Worm (Caenorhabditis elegans) whole organism, L4 larva: ENCODE measurements around the gene F20G2.2.

ENCODE experiments used
- F10B5.3 ChIP-seq: sonication (generic microtip); optimal IDR thresholded peaks from 2 replicates; lab custom pipeline; 2016; ENCODE audit warnings: mild to moderate bottlenecking, missing genetic modification characterization, missing compliant biosample characterization
- F26F4.8 ChIP-seq: fragments of 200-800 bp; sonication (Bioruptor generic); conservative IDR thresholded peaks from 2 replicates; pipeline ENCODE4 v1.3.6; 2022; ENCODE audit warnings: missing genetic modification characterization, missing compliant biosample characterization
- T26A8.4 ChIP-seq: fragments of 200-800 bp; sonication (Bioruptor generic); IDR thresholded peaks from 2 replicates; pipeline ENCODE4 v1.3.6; 2022; ENCODE audit warnings: missing genetic modification characterization, missing compliant biosample characterization
- Y105C5A.15 ChIP-seq: fragments of 200-800 bp; sonication (Bioruptor generic); IDR thresholded peaks from 2 replicates; pipeline ENCODE4 v1.3.6; 2022; ENCODE audit warnings: missing genetic modification characterization, missing compliant biosample characterization
- Y48G9A.11 ChIP-seq: fragments of 200-800 bp; sonication (Bioruptor generic); IDR thresholded peaks from 2 replicates; pipeline ENCODE4 v1.3.6; 2022; ENCODE audit warnings: missing genetic modification reagents, missing genetic modification characterization, missing compliant biosample characterization
- ama-1 ChIP-seq: fragments of 150-350 bp; optimal IDR thresholded peaks from 2 replicates; lab custom pipeline; 2014; ENCODE audit warnings: inconsistent platforms, mixed read lengths
- arid-1 ChIP-seq: fragments of 200-800 bp; sonication (Bioruptor generic); conservative IDR thresholded peaks from 2 replicates; pipeline ENCODE4 v1.3.6; 2022; ENCODE audit warnings: missing genetic modification reagents, missing genetic modification characterization, missing compliant biosample characterization
- ceh-32 ChIP-seq: sonication (generic microtip); optimal IDR thresholded peaks from 2 replicates; lab custom pipeline; 2016; ENCODE audit warnings: mild to moderate bottlenecking, missing genetic modification characterization, missing compliant biosample characterization; ENCODE audit not compliant: poor library complexity
- ceh-82 ChIP-seq: sonication (generic microtip); optimal IDR thresholded peaks from 2 replicates; lab custom pipeline; 2017; ENCODE audit warnings: missing biosample characterization, missing genetic modification characterization
- daf-16 ChIP-seq, 3 experiments: sonication (generic microtip); optimal IDR thresholded peaks; 2 replicates each; lab custom pipeline; 2016 to 2017; ENCODE audit warnings: missing genetic modification characterization in 3 of 3, missing genetic modification reagents in 3 of 3, mild to moderate bottlenecking in 2 of 3, missing compliant biosample characterization in 2 of 3, missing biosample characterization in 1 of 3, moderate library complexity in 1 of 3
- daf-8 ChIP-seq: fragments of 200-800 bp; sonication (Bioruptor generic); IDR thresholded peaks from 2 replicates; pipeline ENCODE4 v1.3.6; 2022; ENCODE audit warnings: missing genetic modification characterization, missing compliant biosample characterization
- dmd-6 ChIP-seq: fragments of 200-800 bp; sonication (Bioruptor generic); IDR thresholded peaks from 2 replicates; pipeline ENCODE4 v1.3.6; 2022; ENCODE audit warnings: missing genetic modification reagents, missing genetic modification characterization, missing compliant biosample characterization
- dmd-9 ChIP-seq: fragments of 200-800 bp; sonication (Bioruptor generic); IDR thresholded peaks from 2 replicates; pipeline ENCODE4 v1.3.6; 2022; ENCODE audit warnings: missing genetic modification reagents, missing genetic modification characterization, missing compliant biosample characterization
- dpl-1 ChIP-seq: fragments of 150-350 bp; optimal IDR thresholded peaks from 2 replicates; lab custom pipeline; 2014; ENCODE audit warnings: missing biosample characterization, missing genetic modification reagents, missing genetic modification characterization
- dve-1 ChIP-seq: sonication (generic microtip); optimal IDR thresholded peaks from 2 replicates; lab custom pipeline; 2017; ENCODE audit warnings: antibody characterized with exemption, mild to moderate bottlenecking, missing genetic modification characterization, missing compliant biosample characterization; ENCODE audit not compliant: insufficient read depth
- egl-43 ChIP-seq: fragments of 200-800 bp; sonication (Bioruptor generic); IDR thresholded peaks from 2 replicates; pipeline ENCODE4 v1.3.6; 2022; ENCODE audit warnings: missing genetic modification reagents, missing genetic modification characterization, missing compliant biosample characterization
- fkh-10 ChIP-seq: fragments of 150-350 bp; optimal IDR thresholded peaks from 2 replicates; lab custom pipeline; 2014; ENCODE audit warnings: missing biosample characterization, missing genetic modification reagents, missing genetic modification characterization
- hlh-11 ChIP-seq: fragments of 200-800 bp; sonication (Bioruptor generic); optimal IDR thresholded peaks from 2 replicates; lab custom pipeline; 2018; ENCODE audit warnings: mild to moderate bottlenecking, missing genetic modification characterization, missing compliant biosample characterization
- hlh-30 ChIP-seq: sonication (generic microtip); optimal IDR thresholded peaks from 2 replicates; lab custom pipeline; 2017; ENCODE audit warnings: antibody characterized with exemption, mild to moderate bottlenecking, missing genetic modification characterization, missing compliant biosample characterization; ENCODE audit not compliant: insufficient read depth
- hmg-1.1 ChIP-seq: fragments of 200-800 bp; sonication (Bioruptor generic); IDR thresholded peaks from 2 replicates; pipeline ENCODE4 v1.3.6; 2022; ENCODE audit warnings: missing genetic modification reagents, missing genetic modification characterization, missing compliant biosample characterization
- jun-1 ChIP-seq: fragments of 150-350 bp; optimal IDR thresholded peaks from 2 replicates; lab custom pipeline; 2014; ENCODE audit warnings: missing biosample characterization, missing genetic modification reagents, missing genetic modification characterization
- lim-7 ChIP-seq: fragments of 200-800 bp; sonication (Bioruptor generic); IDR thresholded peaks from 2 replicates; pipeline ENCODE4 v1.3.6; 2022; ENCODE audit warnings: missing genetic modification characterization, missing compliant biosample characterization
- lin-38 ChIP-seq: fragments of 200-800 bp; sonication (Bioruptor generic); IDR thresholded peaks from 2 replicates; pipeline ENCODE4 v1.3.6; 2022; ENCODE audit warnings: missing genetic modification reagents, missing genetic modification characterization, missing compliant biosample characterization
- lir-3 ChIP-seq: sonication (generic microtip); optimal IDR thresholded peaks from 2 replicates; lab custom pipeline; 2016; ENCODE audit warnings: mild to moderate bottlenecking, missing genetic modification characterization, missing compliant biosample characterization
- madf-5 ChIP-seq, 2 experiments: fragments of 200-800 bp; sonication (Bioruptor generic); IDR thresholded peaks; 2 replicates each; pipeline ENCODE4 v1.3.6; 2022; ENCODE audit warnings: missing compliant biosample characterization in 2 of 2, missing genetic modification characterization in 2 of 2
- mdl-1 ChIP-seq, 2 experiments: fragments of 150-350 bp in 1 of 2; sonication (generic microtip) in 1 of 2; optimal IDR thresholded peaks; 2 replicates each; lab custom pipeline; 2014 to 2017; ENCODE audit warnings: missing biosample characterization in 2 of 2, missing genetic modification characterization in 2 of 2
- mdt-29 ChIP-seq: fragments of 200-800 bp; sonication (Bioruptor generic); IDR thresholded peaks from 2 replicates; pipeline ENCODE4 v1.3.6; 2022; ENCODE audit warnings: missing genetic modification reagents, missing genetic modification characterization, missing compliant biosample characterization
- mep-1 ChIP-seq: fragments of 150-350 bp; sonication (generic microtip); optimal IDR thresholded peaks from 3 replicates; lab custom pipeline; 2014; ENCODE audit warnings: missing biosample characterization, missing genetic modification characterization
- nhr-11 ChIP-seq: fragments of 150-350 bp; optimal IDR thresholded peaks from 2 replicates; lab custom pipeline; 2014; ENCODE audit warnings: missing biosample characterization, missing genetic modification characterization
- nhr-28 ChIP-seq: fragments of 150-350 bp; optimal IDR thresholded peaks from 2 replicates; lab custom pipeline; 2014; ENCODE audit warnings: missing biosample characterization, missing genetic modification characterization
- nhr-42 ChIP-seq: fragments of 200-800 bp; sonication (Bioruptor generic); IDR thresholded peaks from 2 replicates; pipeline ENCODE4 v1.3.6; 2022; ENCODE audit warnings: missing genetic modification characterization, missing compliant biosample characterization
- nhr-6 ChIP-seq: fragments of 150-350 bp; optimal IDR thresholded peaks from 2 replicates; lab custom pipeline; 2014; ENCODE audit warnings: missing biosample characterization, missing genetic modification characterization
- nhr-77 ChIP-seq: fragments of 150-350 bp; optimal IDR thresholded peaks from 2 replicates; lab custom pipeline; 2014; ENCODE audit warnings: missing biosample characterization, missing genetic modification characterization
- php-3 ChIP-seq: fragments of 200-800 bp; sonication (Bioruptor generic); IDR thresholded peaks from 2 replicates; pipeline ENCODE4 v1.3.6; 2022; ENCODE audit warnings: missing genetic modification reagents, missing genetic modification characterization, missing compliant biosample characterization
- saeg-2 ChIP-seq: fragments of 200-800 bp; sonication (Bioruptor generic); IDR thresholded peaks from 2 replicates; pipeline ENCODE4 v1.3.6; 2022; ENCODE audit warnings: missing genetic modification reagents, missing genetic modification characterization, missing compliant biosample characterization
- set-16 ChIP-seq: fragments of 200-800 bp; sonication (Bioruptor generic); IDR thresholded peaks from 2 replicates; pipeline ENCODE4 v1.3.6; 2022; ENCODE audit warnings: missing genetic modification reagents, missing genetic modification characterization, missing compliant biosample characterization
- snpc-1.2 ChIP-seq: fragments of 200-800 bp; sonication (Bioruptor generic); IDR thresholded peaks from 2 replicates; pipeline ENCODE4 v1.3.6; 2022; ENCODE audit warnings: missing genetic modification reagents, missing genetic modification characterization, missing compliant biosample characterization
- spr-3 ChIP-seq: fragments of 200-800 bp; sonication (Bioruptor generic); optimal IDR thresholded peaks from 2 replicates; lab custom pipeline; 2018; ENCODE audit warnings: mild to moderate bottlenecking, missing genetic modification characterization, missing compliant biosample characterization
- unc-62 ChIP-seq, 3 experiments: fragments of 150-350 bp in 1 of 3; sonication (generic microtip); optimal IDR thresholded peaks in 2 of 3; peaks in 1 of 3; 1 replicate in 1 of 3; 2 replicates in 2 of 3; lab custom pipeline; 2014 to 2017; ENCODE audit warnings: missing biosample characterization in 3 of 3, missing genetic modification characterization in 3 of 3, missing genetic modification reagents in 3 of 3, missing genotype in 1 of 3
- vab-7 ChIP-seq: fragments of 200-800 bp; sonication (Bioruptor generic); IDR thresholded peaks from 2 replicates; pipeline ENCODE4 v1.3.6; 2022; ENCODE audit warnings: missing genetic modification reagents, missing genetic modification characterization, missing compliant biosample characterization
- zag-1 ChIP-seq: fragments of 150-350 bp; optimal IDR thresholded peaks from 2 replicates; lab custom pipeline; 2014; ENCODE audit warnings: missing biosample characterization, missing genetic modification characterization
- zfp-3 ChIP-seq: fragments of 200-800 bp; sonication (Bioruptor generic); conservative IDR thresholded peaks from 2 replicates; pipeline ENCODE4 v1.3.6; 2022; ENCODE audit warnings: missing genetic modification reagents, missing genetic modification characterization, missing compliant biosample characterization

Gene F20G2.2

DNA sequence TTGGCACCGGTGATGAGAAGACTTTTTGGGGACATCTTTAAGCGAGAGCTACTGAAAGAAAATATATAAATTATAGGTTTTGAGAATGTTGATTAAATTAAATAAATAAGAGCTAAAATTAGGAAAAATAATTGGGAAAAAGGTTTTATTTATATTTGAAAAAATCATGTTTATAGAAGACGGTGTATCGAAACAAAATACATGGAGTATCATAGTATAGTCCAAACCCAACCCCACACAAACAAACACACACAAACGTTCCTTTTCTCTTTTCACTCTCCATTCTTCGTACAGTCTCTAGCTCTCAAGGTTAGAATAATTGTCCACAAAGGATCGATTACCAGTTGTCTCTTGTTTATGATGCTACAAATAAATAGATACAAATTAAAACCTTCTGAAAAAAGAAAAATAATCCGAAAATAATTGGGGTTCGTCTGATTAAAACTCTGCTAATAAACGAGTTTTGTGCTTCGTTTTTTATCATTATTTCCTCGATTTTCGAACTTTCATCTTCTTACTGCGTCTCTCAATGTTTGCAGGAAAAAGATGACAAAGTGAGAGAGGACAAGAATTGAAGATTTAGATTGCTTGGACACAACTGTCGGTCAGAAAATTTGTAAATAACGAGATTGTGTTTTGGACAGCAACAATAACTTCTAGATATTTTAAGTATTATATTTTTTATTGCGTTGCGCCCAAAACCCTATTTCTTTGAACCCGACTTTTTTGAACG, at the start of gene F20G2.2:
Gene F20G2.2, minus strand, starts transcription at position 51 of the 733 bp plus-strand sequence.
- TF ChIP-seq mdl-1 (tag; optimal IDR thresholded peaks at IDR 0.05; lab: Kevin White, UChicago) (no peak), hlh-11 (peak; percentile 34), mep-1 (peak; percentile 1), php-3 (no peak), nhr-28 (tag; lab: Kevin White, UChicago) (peak; percentile 44), daf-16 (GFP tag; optimal IDR thresholded peaks at IDR 0.05; lab: Kevin White, UChicago) (peak in 1 of 2 experiments; percentile 2), daf-16 (tag; optimal IDR thresholded peaks at IDR 0.05; lab: Kevin White, UChicago) (peak; percentile 21), mdt-29 (no peak), spr-3 (GFP tag; lab: Kevin White, UChicago) (no peak), ceh-82 (tag; lab: Kevin White, UChicago) (no peak), madf-5 (GFP tag; IDR thresholded peaks at IDR 0.05; lab: Robert Waterston, UW) (no peak), saeg-2 (no peak), T26A8.4 (GFP tag; lab: Robert Waterston, UW) (no peak), dmd-6 (peak; percentile 45; the same call in 1 of the 2 replicates), daf-8 (no peak), dve-1 (tag; lab: Kevin White, UChicago) (peak; percentile 35), hmg-1.1 (no peak)

DNA sequence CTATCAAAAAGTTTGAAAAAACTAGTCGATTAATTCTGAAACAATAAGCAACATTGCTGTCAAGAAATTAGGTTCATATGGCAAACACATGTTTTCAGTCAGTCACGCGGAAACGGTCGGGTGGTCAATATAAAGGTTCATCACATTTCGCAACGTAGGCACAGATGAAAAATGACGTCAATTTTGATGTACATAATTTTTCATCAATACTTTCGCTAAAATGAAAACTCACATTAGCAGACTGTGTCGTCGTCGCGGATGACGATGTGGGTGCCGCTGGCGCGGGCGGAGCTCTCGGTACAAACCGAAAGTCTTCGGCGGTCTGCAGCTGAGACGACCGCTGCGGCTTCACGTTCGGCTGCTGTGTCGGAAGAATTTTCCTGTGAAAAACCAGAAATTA, 47.7 kb upstream of the F20G2.2 start, which contains the start of gene swan-2:
Gene swan-2, minus strand, starts transcription at position 380 of the 400 bp plus-strand sequence.
- peak in 1 of 2 experiments; percentile 82 for TF ChIP-seq unc-62 (GFP tag; optimal IDR thresholded peaks at IDR 0.05 in 1 of 2; lab: Kevin White, UChicago)
- TF ChIP-seq unc-62 (tag; optimal IDR thresholded peaks at IDR 0.05; lab: Kevin White, UChicago): no peak
- TF ChIP-seq arid-1 (GFP tag; lab: Robert Waterston, UW): no peak
- TF ChIP-seq set-16 (GFP tag; lab: Robert Waterston, UW): peak; percentile 77
- no peak for TF ChIP-seq egl-43 (GFP tag; lab: Robert Waterston, UW)
- peak; percentile 36 for TF ChIP-seq hlh-30 (tag; lab: Kevin White, UChicago)
- TF ChIP-seq, all 104 proteins: peak for 3

DNA sequence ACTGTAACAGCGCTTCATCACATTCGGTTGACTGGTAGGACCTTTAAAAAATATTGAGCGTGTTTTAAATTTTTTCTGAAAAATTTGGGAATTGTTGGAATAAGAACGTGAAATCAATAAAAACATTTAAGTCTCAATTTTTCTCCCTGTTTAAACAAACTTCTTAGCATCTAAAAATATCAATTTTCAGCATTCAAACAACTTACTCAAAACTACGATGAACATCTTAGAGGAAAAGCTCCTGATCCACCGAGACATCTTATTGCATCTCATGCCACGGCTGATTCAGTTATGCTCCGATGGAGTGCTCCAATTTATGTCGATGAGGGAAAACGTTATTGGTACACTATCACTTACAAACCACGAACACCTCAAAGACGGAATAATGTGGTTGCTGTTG, 43.0 kb upstream of the F20G2.2 start:
- TF ChIP-seq unc-62 (GFP tag; optimal IDR thresholded peaks at IDR 0.05 in 1 of 2; lab: Kevin White, UChicago) (peak in 1 of 2 experiments; percentile 92), unc-62 (tag; optimal IDR thresholded peaks at IDR 0.05; lab: Kevin White, UChicago) (no peak), Y48G9A.11 (GFP tag; lab: Robert Waterston, UW) (no peak)

DNA sequence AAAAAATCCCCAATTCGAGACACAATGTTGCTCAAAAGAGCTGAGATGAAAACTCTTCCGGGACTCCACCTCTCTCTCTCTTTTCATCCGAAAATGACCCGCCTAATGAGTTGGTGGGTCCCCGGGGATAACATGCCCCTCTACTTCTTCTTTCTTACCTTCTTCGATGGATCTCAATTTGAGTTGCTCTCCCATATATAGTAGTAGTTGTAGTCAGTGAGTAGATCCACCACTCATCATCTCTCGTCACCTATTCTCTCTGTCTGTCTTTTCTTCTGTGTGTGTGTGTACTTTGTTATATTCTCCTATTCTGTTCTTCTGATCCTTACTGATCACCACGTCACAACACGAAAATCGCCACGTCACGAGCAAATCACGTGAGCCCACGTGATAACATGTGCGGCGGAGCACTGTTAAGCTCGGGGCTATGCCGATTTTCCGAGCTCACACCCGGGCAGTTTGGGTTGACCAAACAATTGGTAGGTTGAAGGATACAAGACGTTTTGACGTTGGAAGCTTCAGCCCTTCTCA, 40.1 kb upstream of the F20G2.2 start, which contains the start of gene twk-32:
Gene twk-32, plus strand, starts transcription at position 396 of the 531 bp plus-strand sequence.
- TF ChIP-seq F10B5.3 (tag; lab: Kevin White, UChicago) (no peak), nhr-11 (tag; lab: Kevin White, UChicago) (no peak), ama-1 (peak; percentile 68), nhr-28 (tag; lab: Kevin White, UChicago) (no peak), zag-1 (no peak), egl-43 (GFP tag; lab: Robert Waterston, UW) (no peak), nhr-6 (tag; lab: Kevin White, UChicago) (no peak), lir-3 (tag; lab: Kevin White, UChicago) (no peak), unc-62 (GFP tag; optimal IDR thresholded peaks at IDR 0.05 in 1 of 2; lab: Kevin White, UChicago) (peak in 1 of 2 experiments; percentile 83), unc-62 (tag; optimal IDR thresholded peaks at IDR 0.05; lab: Kevin White, UChicago) (no peak), dpl-1 (no peak), vab-7 (GFP tag; lab: Robert Waterston, UW) (no peak), set-16 (GFP tag; lab: Robert Waterston, UW) (0 out of 2 replicates have a peak, but pooled peaks have one; percentile 5), nhr-42 (GFP tag; lab: Robert Waterston, UW) (no peak), dmd-9 (GFP tag; lab: Robert Waterston, UW) (0 out of 2 replicates have a peak, but pooled peaks have one; percentile 18), jun-1 (tag; lab: Kevin White, UChicago) (no peak), lim-7 (GFP tag; lab: Robert Waterston, UW) (no peak), F26F4.8 (GFP tag; lab: Robert Waterston, UW) (no peak), madf-5 (GFP tag; IDR thresholded peaks at IDR 0.05; lab: Robert Waterston, UW) (no peak), mep-1 (peak; percentile 19), lin-38 (no peak; the same call in 1 of the 2 replicates), nhr-77 (tag; lab: Kevin White, UChicago) (no peak), ceh-32 (tag; lab: Kevin White, UChicago) (no peak), zfp-3 (GFP tag; lab: Robert Waterston, UW) (no peak), snpc-1.2 (GFP tag; lab: Robert Waterston, UW) (no peak), Y105C5A.15 (GFP tag; lab: Robert Waterston, UW) (0 out of 2 replicates have a peak, but pooled peaks have one; percentile 40), fkh-10 (no peak)
